Worm (Caenorhabditis elegans): ENCODE results near the gene C33A12.4.

Gene C33A12.4

DNA sequence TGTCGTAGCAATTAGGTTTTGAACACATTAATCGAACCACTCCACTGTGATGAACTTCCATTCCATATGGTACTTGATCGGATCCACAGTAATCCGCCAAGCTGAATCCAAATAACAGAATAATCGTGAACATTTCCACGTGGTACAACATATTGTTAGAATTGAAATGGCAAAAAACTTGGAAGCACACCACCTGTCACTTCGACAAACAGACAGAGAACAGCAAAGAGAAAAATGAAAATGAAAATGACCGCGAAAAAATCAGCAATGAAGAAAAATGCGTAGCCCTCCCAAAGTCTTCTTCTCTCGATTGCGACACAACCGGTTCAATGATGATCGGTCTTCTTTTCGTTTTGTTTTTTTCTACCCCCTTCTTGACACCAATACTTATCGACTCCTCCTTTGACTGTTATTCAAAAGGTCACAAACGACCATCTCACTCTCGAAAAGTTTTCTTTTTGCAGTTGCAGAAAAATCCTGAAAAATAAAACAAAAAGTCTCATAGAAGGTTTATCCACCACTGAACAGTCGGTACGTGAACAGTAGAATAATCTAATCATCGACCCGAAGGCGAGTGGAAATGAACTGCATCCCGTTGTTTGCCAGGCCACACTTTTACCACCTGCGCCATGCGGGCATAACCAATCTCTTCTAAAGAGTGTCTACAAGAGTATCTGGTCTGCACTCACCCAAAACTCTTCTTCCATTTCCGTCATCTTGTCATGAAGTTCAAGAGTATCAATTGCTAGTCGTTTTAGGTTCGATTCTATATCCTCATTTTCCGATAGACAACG lies 33.0 kb downstream of the C33A12.4 start, which contains the start of gene wrt-3:
Gene wrt-3, minus strand, starts transcription at position 322 of the 794 bp plus-strand sequence.
- TF ChIP-seq ceh-27 (GFP tag; optimal IDR thresholded peaks at IDR 0.05) (no peak), lsl-1 (GFP tag; optimal IDR thresholded peaks at IDR 0.05) (no peak), K11D2.4 (GFP tag; IDR thresholded peaks at IDR 0.05) (no peak), unc-130 (GFP tag; optimal IDR thresholded peaks at IDR 0.05) (peak; percentile 62), ZK185.1 (tag; optimal IDR thresholded peaks at IDR 0.05; ENCODE audit: poor library complexity, severe bottlenecking) (peak; percentile 92), dpff-1 (tag; optimal IDR thresholded peaks at IDR 0.05) (peak; percentile 77), B0261.1 (tag; optimal IDR thresholded peaks at IDR 0.05) (peak; percentile 97), egrh-3 (GFP tag; IDR thresholded peaks at IDR 0.05) (no peak; the same call in 1 of the 2 replicates), ztf-25 (GFP tag; IDR thresholded peaks at IDR 0.05) (no peak; the same call in 1 of the 2 replicates), snpc-1.1 (tag; optimal IDR thresholded peaks at IDR 0.05; ENCODE audit: insufficient read depth) (peak; percentile 79), C06A6.2 (GFP tag; conservative IDR thresholded peaks at IDR 0.05) (no peak), repo-1 (tag; optimal IDR thresholded peaks at IDR 0.05) (peak; percentile 91), egl-18 (GFP tag; IDR thresholded peaks at IDR 0.05) (peak; percentile 62; the same call in 1 of the 2 replicates), B0035.1 (tag; optimal IDR thresholded peaks at IDR 0.05) (peak; percentile 68), F22D6.2 (tag; optimal IDR thresholded peaks at IDR 0.05) (peak; percentile 22), egl-44 (GFP tag; IDR thresholded peaks at IDR 0.05) (no peak; the same call in 1 of the 2 replicates), rpc-1 (optimal IDR thresholded peaks at IDR 0.05) (peak; percentile 97), rpc-1 (tag; optimal IDR thresholded peaks at IDR 0.05) (peak; percentile 99), ceh-91 (GFP tag; IDR thresholded peaks at IDR 0.05) (no peak), hlh-12 (tag; optimal IDR thresholded peaks at IDR 0.05) (peak; percentile 90), ceh-40 (GFP tag; IDR thresholded peaks at IDR 0.05) (peak; percentile 90), nfya-1 (tag; optimal IDR thresholded peaks at IDR 0.05; ENCODE audit: borderline replicate concordance, insufficient read depth) (no peak), F10E7.11 (tag; optimal IDR thresholded peaks at IDR 0.05) (no peak), pbrm-1 (GFP tag; IDR thresholded peaks at IDR 0.05) (no peak; the same call in none of the 2 replicates), cebp-2 (GFP tag; IDR thresholded peaks at IDR 0.05) (peak; percentile 95), zim-3 (tag; optimal IDR thresholded peaks at IDR 0.05) (peak; percentile 97), mes-4 (tag; optimal IDR thresholded peaks at IDR 0.05) (peak; percentile 87), akir-1 (GFP tag; optimal IDR thresholded peaks at IDR 0.05) (peak; percentile 79), F52B5.7 (tag; optimal IDR thresholded peaks at IDR 0.05) (peak; percentile 95), bed-2 (GFP tag; IDR thresholded peaks at IDR 0.05) (no peak), bed-1 (GFP tag; IDR thresholded peaks at IDR 0.05) (no peak), attf-5 (GFP tag; optimal IDR thresholded peaks at IDR 0.05) (no peak), ztf-22 (GFP tag; optimal IDR thresholded peaks at IDR 0.05) (peak; percentile 69), K12H6.12 (tag; optimal IDR thresholded peaks at IDR 0.05) (peak; percentile 56), ama-1 (optimal IDR thresholded peaks at IDR 0.05) (no peak), ama-1 (GFP tag; optimal IDR thresholded peaks at IDR 0.05) (peak; percentile 74 to 96), hsf-1 (GFP tag; IDR thresholded peaks at IDR 0.05) (peak; percentile 55; the same call in 1 of the 2 replicates), hlh-26 (GFP tag; conservative IDR thresholded peaks at IDR 0.05) (no peak), madf-10 (tag; optimal IDR thresholded peaks at IDR 0.05) (peak; percentile 80), T07F8.4 (tag; optimal IDR thresholded peaks at IDR 0.05) (peak; percentile 88), sdz-38 (tag; optimal IDR thresholded peaks at IDR 0.05) (peak; percentile 13), lag-1 (GFP tag; IDR thresholded peaks at IDR 0.05) (no peak), zfh-2 (GFP tag; conservative IDR thresholded peaks at IDR 0.05) (no peak), dox-1 (GFP tag; IDR thresholded peaks at IDR 0.05) (no peak), atf-7 (tag; optimal IDR thresholded peaks at IDR 0.05) (peak; percentile 66), lin-35 (GFP tag; optimal IDR thresholded peaks at IDR 0.05) (peak in 1 of 3 experiments; percentile 7), ztf-28 (GFP tag; IDR thresholded peaks at IDR 0.05) (0 out of 2 replicates have a peak, but pooled peaks have one; percentile 33), mcd-1 (GFP tag; IDR thresholded peaks at IDR 0.05) (no peak; the same call in 1 of the 2 replicates)

All from whole organism, young adult.